Worm (Caenorhabditis elegans) whole organism, L3 larva: ENCODE data around the gene cyp-33E2.

Source experiments
- ama-1 ChIP-seq: fragments of 150-350 bp; optimal IDR thresholded peaks from 2 replicates; lab custom pipeline; 2018
- ceh-28 ChIP-seq: fragments of 150-350 bp; optimal IDR thresholded peaks from 2 replicates; lab custom pipeline; 2014; ENCODE audit warnings: missing biosample characterization, missing genetic modification reagents, missing genetic modification characterization
- ceh-82 ChIP-seq: fragments of 150-350 bp; optimal IDR thresholded peaks from 2 replicates; lab custom pipeline; 2014; ENCODE audit warnings: missing biosample characterization, missing genetic modification characterization
- elt-1 ChIP-seq: fragments of 150-350 bp; optimal IDR thresholded peaks from 2 replicates; lab custom pipeline; 2014; ENCODE audit warnings: missing biosample characterization, missing genetic modification characterization
- fos-1 ChIP-seq: fragments of 150-350 bp; optimal IDR thresholded peaks from 2 replicates; lab custom pipeline; 2014; ENCODE audit warnings: missing biosample characterization, missing genetic modification characterization
- lin-15B ChIP-seq: fragments of 150-350 bp; optimal IDR thresholded peaks from 2 replicates; lab custom pipeline; 2014; ENCODE audit warnings: missing biosample characterization, missing genetic modification characterization
- nhr-28 ChIP-seq: fragments of 150-350 bp; optimal IDR thresholded peaks from 2 replicates; lab custom pipeline; 2014; ENCODE audit warnings: missing biosample characterization, missing genetic modification characterization
- nhr-67 ChIP-seq: fragments of 150-350 bp; optimal IDR thresholded peaks from 2 replicates; lab custom pipeline; 2014; ENCODE audit warnings: missing biosample characterization, missing genetic modification characterization
- nhr-77 ChIP-seq: fragments of 150-350 bp; optimal IDR thresholded peaks from 2 replicates; lab custom pipeline; 2014; ENCODE audit warnings: missing biosample characterization, missing genetic modification characterization
- pha-4 ChIP-seq: fragments of 150-350 bp; optimal IDR thresholded peaks from 2 replicates; lab custom pipeline; 2014; ENCODE audit warnings: missing biosample characterization, missing genetic modification reagents, missing genetic modification characterization
- pqm-1 ChIP-seq: fragments of 150-350 bp; optimal IDR thresholded peaks from 2 replicates; lab custom pipeline; 2017; ENCODE audit warnings: missing biosample characterization, missing genetic modification characterization, inconsistent platforms
- snpc-4 ChIP-seq: fragments of 150-350 bp; optimal IDR thresholded peaks from 2 replicates; lab custom pipeline; 2014; ENCODE audit warnings: missing biosample characterization, missing genetic modification characterization
- ztf-11 ChIP-seq: fragments of 150-350 bp; optimal IDR thresholded peaks from 2 replicates; lab custom pipeline; 2014; ENCODE audit warnings: missing biosample characterization, missing genetic modification characterization

ce11 chrIV:8627328-8627727 lies 15.2 kb downstream of the cyp-33E2 start, which contains the start of gene F42A9.11:
- TF ChIP-seq pha-4 (peak; percentile 77), ceh-28 (tag; lab: Kevin White, UChicago) (peak; percentile 26), lin-15B (tag; lab: Kevin White, UChicago) (peak; percentile 7), pqm-1 (no peak), nhr-67 (tag; lab: Kevin White, UChicago) (no peak), ama-1 (lab: Kevin White, UChicago) (no peak), nhr-28 (tag; lab: Kevin White, UChicago) (no peak), elt-1 (tag; lab: Kevin White, UChicago) (no peak), snpc-4 (tag; lab: Kevin White, UChicago) (peak; percentile 17), ceh-82 (tag; lab: Kevin White, UChicago) (no peak), ztf-11 (tag; lab: Kevin White, UChicago) (no peak), fos-1 (tag; lab: Kevin White, UChicago) (no peak), nhr-77 (tag; lab: Kevin White, UChicago) (no peak)
